Worm (Caenorhabditis elegans): ENCODE results near the gene scl-8.

ce11 chrIV:13095462-13095861 is 23.9 kb downstream of the scl-8 start, which contains the start of gene rfc-3:
- TF ChIP-seq him-1 (tag; optimal IDR thresholded peaks at IDR 0.05) (no peak), dao-5 (tag; optimal IDR thresholded peaks at IDR 0.05) (no peak)
